Worm (Caenorhabditis elegans) whole organism, mixed stage, embryonic: ENCODE measurements around the gene noca-1.
"Not testable (repeated sequence)": the region's sequence is repeated elsewhere in the genome, so short reads cannot be mapped to it uniquely, and the experiment has no call there.

Experiments used
- M03D4.4 ChIP-seq: sonication (generic microtip); optimal IDR thresholded peaks from 2 replicates; lab custom pipeline; 2017; ENCODE audit warnings: mild to moderate bottlenecking, missing genetic modification characterization, missing compliant biosample characterization
- bed-3 ChIP-seq: fragments of 200-800 bp; sonication (Bioruptor generic); optimal IDR thresholded peaks from 3 replicates; lab custom pipeline; 2018; ENCODE audit warnings: mild to moderate bottlenecking, missing genetic modification characterization, moderate library complexity, missing compliant biosample characterization
- blmp-1 ChIP-seq: fragments of 150-350 bp; optimal IDR thresholded peaks from 2 replicates; lab custom pipeline; 2014; ENCODE audit warnings: missing biosample characterization, missing genetic modification characterization
- ceh-39 ChIP-seq: fragments of 150-350 bp; optimal IDR thresholded peaks from 2 replicates; lab custom pipeline; 2014; ENCODE audit warnings: missing biosample characterization, missing genetic modification characterization
- ceh-83 ChIP-seq: fragments of 200-800 bp; sonication (Bioruptor generic); optimal IDR thresholded peaks from 2 replicates; lab custom pipeline; 2018; ENCODE audit warnings: mild to moderate bottlenecking, missing genetic modification characterization, missing compliant biosample characterization
- cnd-1 ChIP-seq: fragments of 200-800 bp; sonication (Bioruptor generic); optimal IDR thresholded peaks from 2 replicates; lab custom pipeline; 2018; ENCODE audit warnings: mild to moderate bottlenecking, missing genetic modification characterization, missing compliant biosample characterization
- drap-1 ChIP-seq: fragments of 200-800 bp; sonication (Bioruptor generic); optimal IDR thresholded peaks from 3 replicates; lab custom pipeline; 2018; ENCODE audit warnings: mild to moderate bottlenecking, missing genetic modification characterization, missing compliant biosample characterization
- elt-1 ChIP-seq: sonication (generic microtip); optimal IDR thresholded peaks from 2 replicates; lab custom pipeline; 2017; ENCODE audit warnings: missing genetic modification characterization, mild to moderate bottlenecking, missing compliant biosample characterization, antibody characterized with exemption, moderate library complexity, borderline replicate concordance; ENCODE audit not compliant: insufficient read depth
- elt-3 ChIP-seq: fragments of 150-350 bp; optimal IDR thresholded peaks from 2 replicates; lab custom pipeline; 2014; ENCODE audit warnings: missing biosample characterization, missing genetic modification characterization
- flh-1 ChIP-seq: fragments of 200-800 bp; sonication (Bioruptor generic); optimal IDR thresholded peaks from 2 replicates; lab custom pipeline; 2018; ENCODE audit warnings: mild to moderate bottlenecking, missing genetic modification characterization, moderate library complexity, missing compliant biosample characterization
- hlh-1 ChIP-seq: fragments of 150-350 bp; optimal IDR thresholded peaks from 2 replicates; lab custom pipeline; 2014; ENCODE audit warnings: missing biosample characterization, missing genetic modification reagents, missing genetic modification characterization
- lin-13 ChIP-seq: fragments of 150-350 bp; optimal IDR thresholded peaks from 2 replicates; lab custom pipeline; 2014; ENCODE audit warnings: missing biosample characterization, missing genetic modification characterization
- lin-32 ChIP-seq: fragments of 200-800 bp; sonication (Bioruptor generic); optimal IDR thresholded peaks from 2 replicates; lab custom pipeline; 2018; ENCODE audit warnings: mild to moderate bottlenecking, missing genetic modification characterization, missing compliant biosample characterization
- lsy-2 ChIP-seq: fragments of 150-350 bp; optimal IDR thresholded peaks from 2 replicates; lab custom pipeline; 2014; ENCODE audit warnings: missing biosample characterization, missing genetic modification characterization
- mab-5 ChIP-seq: fragments of 150-350 bp; optimal IDR thresholded peaks from 2 replicates; lab custom pipeline; 2014; ENCODE audit warnings: missing biosample characterization, missing genetic modification characterization
- mep-1 ChIP-seq: fragments of 150-350 bp; optimal IDR thresholded peaks from 2 replicates; lab custom pipeline; 2017; ENCODE audit warnings: missing biosample characterization, missing genetic modification reagents, missing genetic modification characterization, inconsistent platforms
- mls-2 ChIP-seq: sonication (generic microtip); optimal IDR thresholded peaks from 2 replicates; lab custom pipeline; 2016; ENCODE audit warnings: mild to moderate bottlenecking, missing genetic modification characterization, moderate library complexity, missing compliant biosample characterization
- nhr-12 ChIP-seq: fragments of 150-350 bp; optimal IDR thresholded peaks from 2 replicates; lab custom pipeline; 2014; ENCODE audit warnings: missing biosample characterization, missing genetic modification characterization
- nhr-2 ChIP-seq: fragments of 150-350 bp; optimal IDR thresholded peaks from 2 replicates; lab custom pipeline; 2014; ENCODE audit warnings: missing biosample characterization, missing genetic modification characterization
- nhr-28 ChIP-seq: fragments of 150-350 bp; optimal IDR thresholded peaks from 2 replicates; lab custom pipeline; 2014; ENCODE audit warnings: missing biosample characterization, missing genetic modification characterization
- nhr-76 ChIP-seq: sonication (generic microtip); optimal IDR thresholded peaks from 2 replicates; lab custom pipeline; 2017; ENCODE audit warnings: missing biosample characterization, missing genetic modification characterization
- pha-4 ChIP-seq: fragments of 150-350 bp; optimal IDR thresholded peaks from 2 replicates; lab custom pipeline; 2018; ENCODE audit warnings: missing biosample characterization, missing genetic modification reagents, missing genetic modification characterization
- snpc-4 ChIP-seq: fragments of 150-350 bp; optimal IDR thresholded peaks from 2 replicates; lab custom pipeline; 2014; ENCODE audit warnings: missing biosample characterization, missing genetic modification characterization
- sptf-1 ChIP-seq: sonication (generic microtip); optimal IDR thresholded peaks from 2 replicates; lab custom pipeline; 2017; ENCODE audit warnings: mild to moderate bottlenecking, missing genetic modification characterization, moderate library complexity, missing compliant biosample characterization
- tbx-8 ChIP-seq: fragments of 200-800 bp; sonication (Bioruptor generic); optimal IDR thresholded peaks from 2 replicates; lab custom pipeline; 2018; ENCODE audit warnings: mild to moderate bottlenecking, missing genetic modification characterization, moderate library complexity, missing compliant biosample characterization
- unc-120 ChIP-seq: sonication (generic microtip); optimal IDR thresholded peaks from 2 replicates; lab custom pipeline; 2017; ENCODE audit warnings: missing genetic modification characterization, missing compliant biosample characterization; ENCODE audit not compliant: poor library complexity, severe bottlenecking
- unc-39 ChIP-seq: fragments of 150-350 bp; optimal IDR thresholded peaks from 2 replicates; lab custom pipeline; 2014; ENCODE audit warnings: missing biosample characterization, missing genetic modification characterization
- unc-62 ChIP-seq: fragments of 150-350 bp; optimal IDR thresholded peaks from 2 replicates; lab custom pipeline; 2014; ENCODE audit warnings: missing biosample characterization, missing genetic modification reagents, missing genetic modification characterization
- zip-8 ChIP-seq: fragments of 150-350 bp; optimal IDR thresholded peaks from 2 replicates; lab custom pipeline; 2014; ENCODE audit warnings: missing biosample characterization, missing genetic modification characterization
- ztf-11 ChIP-seq: fragments of 150-350 bp; optimal IDR thresholded peaks from 2 replicates; lab custom pipeline; 2014; ENCODE audit warnings: missing biosample characterization, missing genetic modification characterization

The noca-1 gene

ce11 chrV:13133380-13133779 is 19.3 kb upstream of the noca-1 start, which contains the start of gene B0365.9:
Gene B0365.9, minus strand, starts transcription at chrV:13133565.
- no peak for TF ChIP-seq hlh-1 (tag; lab: Kevin White, UChicago)
- no peak for TF ChIP-seq blmp-1 (tag; lab: Kevin White, UChicago)
- no peak for TF ChIP-seq cnd-1 (tag; lab: Kevin White, UChicago)
- no peak for TF ChIP-seq unc-39 (tag; lab: Kevin White, UChicago)
- TF ChIP-seq M03D4.4 = no peak
- TF ChIP-seq nhr-12 (tag; lab: Kevin White, UChicago) = no peak
- no peak for TF ChIP-seq ceh-83 (GFP tag; lab: Kevin White, UChicago)
- TF ChIP-seq sptf-1 (tag; lab: Kevin White, UChicago) = no peak
- TF ChIP-seq mep-1 (tag; lab: Kevin White, UChicago) = no peak
- no peak for TF ChIP-seq unc-62
- TF ChIP-seq drap-1 = no peak
- no peak for TF ChIP-seq zip-8 (tag; lab: Kevin White, UChicago)
- TF ChIP-seq bed-3 (GFP tag; lab: Kevin White, UChicago) = no peak
- TF ChIP-seq elt-3 (tag; lab: Kevin White, UChicago) = no peak
- TF ChIP-seq mab-5 = no peak
- no peak for TF ChIP-seq elt-1 (tag; lab: Kevin White, UChicago)
- no peak for TF ChIP-seq lin-32 (GFP tag; lab: Kevin White, UChicago)

DNA sequence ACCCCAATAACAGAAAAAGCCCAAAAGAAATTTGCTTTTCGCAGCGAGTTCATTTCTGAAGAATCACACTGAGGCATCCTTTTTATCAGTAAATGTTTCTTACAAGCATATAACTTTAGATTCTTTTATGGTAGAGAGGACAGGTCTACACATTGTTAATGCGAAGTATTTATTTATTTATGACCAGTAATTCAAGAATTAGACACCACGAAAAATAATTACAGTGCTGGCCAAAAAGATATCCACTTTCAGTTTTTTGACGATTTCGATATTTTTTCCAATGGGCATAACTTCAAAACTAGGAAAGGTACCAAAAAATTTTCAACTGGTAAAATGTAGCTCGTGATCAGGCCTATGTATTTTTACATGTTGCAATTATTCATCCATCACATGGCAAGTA is 17.9 kb upstream of the noca-1 start, which contains the start of gene clec-225:
Gene clec-225 (minus strand): TSS at position 101 of the 400 bp plus-strand sequence.
- not testable (repeated sequence) for TF ChIP-seq drap-1; nhr-2 (tag; lab: Kevin White, UChicago); zip-8 (tag; lab: Kevin White, UChicago)

DNA sequence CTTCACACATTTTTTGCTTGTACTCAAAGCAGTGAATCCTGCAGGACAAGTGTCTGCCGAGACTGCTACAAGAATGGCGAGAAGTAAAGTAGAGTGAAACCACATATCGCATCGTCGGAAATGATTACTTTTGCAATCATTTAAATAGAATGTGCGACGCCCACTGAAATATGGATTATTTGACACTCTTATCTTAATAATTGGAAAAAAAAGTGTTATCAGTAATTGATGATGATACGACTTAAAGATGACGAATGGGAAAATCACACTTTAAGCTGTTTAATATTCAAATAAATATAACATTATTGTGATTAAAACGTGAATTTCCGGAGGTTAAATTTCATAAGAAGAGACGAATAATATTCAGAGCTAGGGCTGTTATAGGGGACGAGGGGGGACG is 14.8 kb upstream of the noca-1 start, which contains the start of gene clec-41:
Gene clec-41 (minus strand): TSS at position 147 of the 400 bp plus-strand sequence.
- TF ChIP-seq sptf-1 (tag; lab: Kevin White, UChicago) (no peak), unc-62 (no peak), lsy-2 (tag; lab: Kevin White, UChicago) (no peak)

DNA sequence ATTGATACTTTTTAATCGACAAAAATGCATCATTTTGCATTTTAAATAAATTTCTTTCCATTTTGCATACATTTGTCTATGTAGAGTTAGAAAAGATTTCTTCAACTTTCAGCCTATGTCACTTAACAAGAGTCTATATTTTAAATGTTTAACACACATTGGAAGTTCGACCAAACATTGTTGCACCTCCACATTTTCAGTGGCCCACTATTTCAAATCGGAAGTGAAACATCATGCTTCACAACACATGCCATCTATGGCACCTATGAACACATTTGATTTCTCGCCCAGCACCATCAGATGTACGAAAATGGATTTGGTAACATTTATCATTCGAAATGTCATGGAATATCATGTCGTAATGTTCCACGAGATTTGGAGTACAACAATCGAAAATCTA is 14.0 kb upstream of the noca-1 start, which contains the start of gene dhc-3:
Gene dhc-3 (plus strand): TSS at position 301 of the 400 bp plus-strand sequence.
- TF ChIP-seq flh-1 (GFP tag; lab: Kevin White, UChicago) = no peak
- TF ChIP-seq lin-32 (GFP tag; lab: Kevin White, UChicago) = no peak
- TF ChIP-seq nhr-2 (tag; lab: Kevin White, UChicago) = no peak
- TF ChIP-seq nhr-28 = no peak
- no peak for TF ChIP-seq mab-5

DNA sequence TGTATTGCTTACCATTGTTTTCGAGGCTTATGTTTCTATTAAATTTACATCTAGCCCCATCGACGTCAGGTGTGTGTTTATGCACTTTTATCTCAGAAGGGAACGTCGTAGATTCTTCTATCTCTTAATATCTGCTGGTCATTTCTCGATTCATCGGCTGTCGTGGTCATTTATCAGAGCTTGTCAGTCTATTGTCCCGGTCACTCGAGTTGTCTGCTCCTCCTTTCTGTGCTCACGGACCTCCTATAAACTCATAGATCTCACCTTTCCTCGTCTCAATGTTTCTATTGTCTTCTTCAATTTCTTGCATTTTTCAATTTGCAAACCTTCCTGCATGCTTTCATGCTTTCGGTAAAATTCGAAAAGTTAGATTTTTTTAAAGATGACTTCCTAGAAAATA is 1.5 kb downstream of the noca-1 start:
- TF ChIP-seq ceh-39 (tag; lab: Kevin White, UChicago) = no peak
- no peak for TF ChIP-seq elt-3 (tag; lab: Kevin White, UChicago)
- no peak for TF ChIP-seq drap-1
- TF ChIP-seq nhr-2 (tag; lab: Kevin White, UChicago) = no peak
- TF ChIP-seq nhr-76 = no peak
- no peak for TF ChIP-seq nhr-28
- TF ChIP-seq ceh-83 (GFP tag; lab: Kevin White, UChicago) = no peak
- no peak for TF ChIP-seq unc-120
- TF ChIP-seq snpc-4 = no peak
- TF ChIP-seq hlh-1 (tag; lab: Kevin White, UChicago) = peak; percentile 89
- peak; percentile 40 for TF ChIP-seq mab-5
- no peak for TF ChIP-seq lin-13 (tag; lab: Kevin White, UChicago)
- no peak for TF ChIP-seq tbx-8 (GFP tag; lab: Kevin White, UChicago)
- TF ChIP-seq pha-4 (tag; lab: Kevin White, UChicago) = no peak
- no peak for TF ChIP-seq ztf-11 (tag; lab: Kevin White, UChicago)
- no peak for TF ChIP-seq mep-1 (tag; lab: Kevin White, UChicago)
- TF ChIP-seq mls-2 (tag; lab: Kevin White, UChicago) = no peak
- TF ChIP-seq elt-1 (tag; lab: Kevin White, UChicago) = no peak
- no peak for TF ChIP-seq lsy-2 (tag; lab: Kevin White, UChicago)
- TF ChIP-seq unc-62 = peak; percentile 97
- TF ChIP-seq blmp-1 (tag; lab: Kevin White, UChicago) = no peak
- no peak for TF ChIP-seq cnd-1 (tag; lab: Kevin White, UChicago)
- TF ChIP-seq, all 35 proteins: peak for 3
